Worm (Caenorhabditis elegans) whole organism, young adult: ENCODE results near the gene tcer-1.

Source experiments
- F10E7.11 ChIP-seq: sonication (generic microtip); optimal IDR thresholded peaks from 2 replicates; lab custom pipeline; 2017; ENCODE audit warnings: mild to moderate bottlenecking, missing genetic modification characterization, moderate library complexity, missing compliant biosample characterization
- F23B12.7 ChIP-seq: sonication (generic microtip); optimal IDR thresholded peaks from 2 replicates; lab custom pipeline; 2017; ENCODE audit warnings: missing genetic modification characterization, mild to moderate bottlenecking, missing compliant biosample characterization, antibody characterized with exemption, moderate library complexity; ENCODE audit not compliant: insufficient read depth
- F37B4.10 ChIP-seq: fragments of 200-800 bp; sonication (Bioruptor generic); IDR thresholded peaks from 2 replicates; pipeline ENCODE4 v1.3.6; 2022; ENCODE audit warnings: missing genetic modification characterization, missing compliant biosample characterization
- F49E8.2 ChIP-seq: sonication (generic microtip); optimal IDR thresholded peaks from 3 replicates; lab custom pipeline; 2017; ENCODE audit warnings: missing genetic modification characterization, mild to moderate bottlenecking, missing compliant biosample characterization, antibody characterized with exemption, moderate library complexity; ENCODE audit not compliant: insufficient read depth
- F52B5.7 ChIP-seq: sonication (generic microtip); optimal IDR thresholded peaks from 2 replicates; lab custom pipeline; 2016; ENCODE audit warnings: mild to moderate bottlenecking, missing genetic modification characterization, missing compliant biosample characterization
- K11D2.4 ChIP-seq: fragments of 200-800 bp; sonication (Bioruptor generic); IDR thresholded peaks from 2 replicates; pipeline ENCODE4 v1.3.6; 2022; ENCODE audit warnings: missing genetic modification reagents, missing genetic modification characterization, missing compliant biosample characterization
- T07F8.4 ChIP-seq: sonication (generic microtip); optimal IDR thresholded peaks from 2 replicates; lab custom pipeline; 2016; ENCODE audit warnings: mild to moderate bottlenecking, missing genetic modification characterization, moderate library complexity, missing compliant biosample characterization
- T26A5.8 ChIP-seq: sonication (generic microtip); optimal IDR thresholded peaks from 2 replicates; lab custom pipeline; 2016; ENCODE audit warnings: missing genetic modification characterization, missing compliant biosample characterization
- Y56A3A.18 ChIP-seq: fragments of 200-800 bp; sonication (Bioruptor generic); IDR thresholded peaks from 2 replicates; pipeline ENCODE4 v1.3.6; 2022; ENCODE audit warnings: missing genetic modification reagents, missing genetic modification characterization, missing compliant biosample characterization
- Y79H2A.3 ChIP-seq: fragments of 200-800 bp; sonication (Bioruptor generic); conservative IDR thresholded peaks from 2 replicates; pipeline ENCODE4 v1.3.6; 2022; ENCODE audit warnings: missing genetic modification reagents, missing genetic modification characterization, missing compliant biosample characterization
- Y95B8A.8 ChIP-seq: fragments of 200-800 bp; sonication (Bioruptor generic); IDR thresholded peaks from 2 replicates; pipeline ENCODE4 v1.3.6; 2022; ENCODE audit warnings: missing genetic modification reagents, missing genetic modification characterization, missing compliant biosample characterization
- akir-1 ChIP-seq: fragments of 200-800 bp; sonication (Bioruptor generic); optimal IDR thresholded peaks from 2 replicates; lab custom pipeline; 2018; ENCODE audit warnings: mild to moderate bottlenecking, missing genetic modification characterization, moderate library complexity, missing compliant biosample characterization
- athp-1 ChIP-seq: sonication (generic microtip); optimal IDR thresholded peaks from 2 replicates; lab custom pipeline; 2017; ENCODE audit warnings: mild to moderate bottlenecking, missing genetic modification characterization, missing compliant biosample characterization
- attf-3 ChIP-seq: fragments of 200-800 bp; sonication (Bioruptor generic); conservative IDR thresholded peaks from 2 replicates; pipeline ENCODE4 v1.3.6; 2022; ENCODE audit warnings: missing genetic modification reagents, missing genetic modification characterization, missing compliant biosample characterization
- attf-6 ChIP-seq: fragments of 200-800 bp; sonication (Bioruptor generic); IDR thresholded peaks from 2 replicates; pipeline ENCODE4 v1.3.6; 2022; ENCODE audit warnings: missing genetic modification reagents, missing genetic modification characterization, missing compliant biosample characterization
- bed-1 ChIP-seq: fragments of 200-800 bp; sonication (Bioruptor generic); IDR thresholded peaks from 2 replicates; pipeline ENCODE4 v1.3.6; 2022; ENCODE audit warnings: missing genetic modification reagents, missing genetic modification characterization, missing compliant biosample characterization
- ceh-27 ChIP-seq: fragments of 200-800 bp; sonication (Bioruptor generic); optimal IDR thresholded peaks from 2 replicates; lab custom pipeline; 2018; ENCODE audit warnings: mild to moderate bottlenecking, missing genetic modification characterization, moderate library complexity, missing compliant biosample characterization
- ceh-58 ChIP-seq: fragments of 200-800 bp; sonication (Bioruptor generic); IDR thresholded peaks from 2 replicates; pipeline ENCODE4 v1.3.6; 2022; ENCODE audit warnings: missing genetic modification characterization, missing compliant biosample characterization
- ceh-79 ChIP-seq: sonication (generic microtip); optimal IDR thresholded peaks from 2 replicates; lab custom pipeline; 2017; ENCODE audit warnings: mild to moderate bottlenecking, missing genetic modification characterization, missing compliant biosample characterization
- dox-1 ChIP-seq: fragments of 200-800 bp; sonication (Bioruptor generic); IDR thresholded peaks from 2 replicates; pipeline ENCODE4 v1.3.6; 2022; ENCODE audit warnings: missing genetic modification reagents, missing genetic modification characterization, missing compliant biosample characterization
- dpff-1 ChIP-seq: sonication (generic microtip); optimal IDR thresholded peaks from 2 replicates; lab custom pipeline; 2017; ENCODE audit warnings: mild to moderate bottlenecking, missing genetic modification characterization, missing compliant biosample characterization
- egrh-3 ChIP-seq: fragments of 200-800 bp; sonication (Bioruptor generic); IDR thresholded peaks from 2 replicates; pipeline ENCODE4 v1.3.6; 2022; ENCODE audit warnings: missing genetic modification reagents, missing genetic modification characterization, missing compliant biosample characterization
- ets-4 ChIP-seq: fragments of 200-800 bp; sonication (Bioruptor generic); optimal IDR thresholded peaks from 2 replicates; lab custom pipeline; 2018; ENCODE audit warnings: mild to moderate bottlenecking, missing genetic modification characterization, missing compliant biosample characterization
- fkh-3 ChIP-seq: sonication (generic microtip); optimal IDR thresholded peaks from 2 replicates; lab custom pipeline; 2016; ENCODE audit warnings: mild to moderate bottlenecking, missing genetic modification characterization, missing compliant biosample characterization
- gei-17 ChIP-seq: fragments of 200-800 bp; sonication (Bioruptor generic); optimal IDR thresholded peaks from 2 replicates; lab custom pipeline; 2018; ENCODE audit warnings: mild to moderate bottlenecking, missing genetic modification characterization, missing compliant biosample characterization
- hlh-12 ChIP-seq: sonication (generic microtip); optimal IDR thresholded peaks from 2 replicates; lab custom pipeline; 2016; ENCODE audit warnings: missing genetic modification characterization, missing compliant biosample characterization
- hrde-1 ChIP-seq: sonication (generic microtip); optimal IDR thresholded peaks from 2 replicates; lab custom pipeline; 2016; ENCODE audit warnings: missing genetic modification characterization, mild to moderate bottlenecking, missing compliant biosample characterization, moderate library complexity, missing genotype, missing genetic modification reagents, borderline replicate concordance
- let-526 ChIP-seq: fragments of 200-800 bp; sonication (Bioruptor generic); IDR thresholded peaks from 2 replicates; pipeline ENCODE4 v1.3.6; 2022; ENCODE audit warnings: missing genetic modification reagents, missing genetic modification characterization, missing compliant biosample characterization
- lin-40 ChIP-seq: sonication (generic microtip); optimal IDR thresholded peaks from 2 replicates; lab custom pipeline; 2016; ENCODE audit warnings: missing genetic modification characterization, mild to moderate bottlenecking, missing compliant biosample characterization, missing genotype, missing genetic modification reagents
- lin-54 ChIP-seq: fragments of 200-800 bp; sonication (Bioruptor generic); optimal IDR thresholded peaks from 2 replicates; lab custom pipeline; 2018; ENCODE audit warnings: mild to moderate bottlenecking, missing genetic modification characterization, missing compliant biosample characterization
- lsl-1 ChIP-seq: fragments of 200-800 bp; sonication (Bioruptor generic); optimal IDR thresholded peaks from 2 replicates; lab custom pipeline; 2018; ENCODE audit warnings: mild to moderate bottlenecking, missing genetic modification characterization, moderate library complexity, missing compliant biosample characterization
- lsy-27 ChIP-seq: sonication (generic microtip); optimal IDR thresholded peaks from 2 replicates; lab custom pipeline; 2017; ENCODE audit warnings: missing genetic modification characterization, mild to moderate bottlenecking, missing compliant biosample characterization, antibody characterized with exemption, missing genotype, borderline replicate concordance; ENCODE audit not compliant: insufficient read depth
- madf-8 ChIP-seq: fragments of 200-800 bp; sonication (Bioruptor generic); conservative IDR thresholded peaks from 2 replicates; pipeline ENCODE4 v1.3.6; 2022; ENCODE audit warnings: missing genetic modification reagents, missing genetic modification characterization, missing compliant biosample characterization
- mes-4 ChIP-seq: sonication (generic microtip); optimal IDR thresholded peaks from 2 replicates; lab custom pipeline; 2016; ENCODE audit warnings: missing genotype, missing genetic modification characterization, missing compliant biosample characterization
- nhr-179 ChIP-seq: sonication (generic microtip); optimal IDR thresholded peaks from 2 replicates; lab custom pipeline; 2016; ENCODE audit warnings: mild to moderate bottlenecking, missing genetic modification characterization, missing compliant biosample characterization
- nhr-90 ChIP-seq: sonication (generic microtip); optimal IDR thresholded peaks from 2 replicates; lab custom pipeline; 2016; ENCODE audit warnings: missing genotype, mild to moderate bottlenecking, missing genetic modification characterization, missing compliant biosample characterization
- pbrm-1 ChIP-seq: fragments of 200-800 bp; sonication (Bioruptor generic); IDR thresholded peaks from 2 replicates; pipeline ENCODE4 v1.3.6; 2022; ENCODE audit warnings: missing genetic modification reagents, missing genetic modification characterization, missing compliant biosample characterization
- pha-4 ChIP-seq: fragments of 150-350 bp; sonication (generic microtip); optimal IDR thresholded peaks from 2 replicates; lab custom pipeline; 2014; ENCODE audit warnings: missing biosample characterization, missing genetic modification reagents, missing genetic modification characterization
- rec-8 ChIP-seq, 2 experiments: sonication (generic microtip); optimal IDR thresholded peaks; 2 replicates each; lab custom pipeline; 2016; ENCODE audit warnings: mild to moderate bottlenecking in 2 of 2, missing genetic modification characterization in 2 of 2, missing genetic modification reagents in 2 of 2, missing genotype in 2 of 2, missing biosample characterization in 1 of 2, missing compliant biosample characterization in 1 of 2, moderate library complexity in 1 of 2
- snpc-3.4 ChIP-seq: sonication (generic microtip); optimal IDR thresholded peaks from 2 replicates; lab custom pipeline; 2017; ENCODE audit warnings: missing genetic modification characterization, mild to moderate bottlenecking, missing compliant biosample characterization, antibody characterized with exemption, moderate library complexity, missing genotype, missing genetic modification reagents
- somi-1 ChIP-seq: fragments of 200-800 bp; sonication (Bioruptor generic); optimal IDR thresholded peaks from 2 replicates; lab custom pipeline; 2018; ENCODE audit warnings: mild to moderate bottlenecking, missing genetic modification characterization, missing compliant biosample characterization
- tbp1 ChIP-seq: fragments of 200-800 bp; sonication (Bioruptor generic); optimal IDR thresholded peaks from 2 replicates; lab custom pipeline; 2018; ENCODE audit warnings: mild to moderate bottlenecking, missing genetic modification characterization, missing compliant biosample characterization
- zim-3 ChIP-seq: sonication (generic microtip); optimal IDR thresholded peaks from 2 replicates; lab custom pipeline; 2017; ENCODE audit warnings: mild to moderate bottlenecking, missing genetic modification characterization, moderate library complexity, missing compliant biosample characterization
- ztf-18 ChIP-seq: sonication (generic microtip); optimal IDR thresholded peaks from 2 replicates; lab custom pipeline; 2016; ENCODE audit warnings: missing genotype, mild to moderate bottlenecking, missing genetic modification characterization, missing compliant biosample characterization
- ztf-22 ChIP-seq: fragments of 200-800 bp; sonication (Bioruptor generic); optimal IDR thresholded peaks from 2 replicates; lab custom pipeline; 2018; ENCODE audit warnings: mild to moderate bottlenecking, missing genetic modification characterization, moderate library complexity, missing compliant biosample characterization
- ztf-26 ChIP-seq: sonication (generic microtip); optimal IDR thresholded peaks from 2 replicates; lab custom pipeline; 2017; ENCODE audit warnings: missing genetic modification characterization, missing compliant biosample characterization
- ztf-3 ChIP-seq: fragments of 200-800 bp; sonication (Bioruptor generic); optimal IDR thresholded peaks from 2 replicates; lab custom pipeline; 2018; ENCODE audit warnings: mild to moderate bottlenecking, missing genetic modification characterization, missing compliant biosample characterization

tcer-1 gene

DNA sequence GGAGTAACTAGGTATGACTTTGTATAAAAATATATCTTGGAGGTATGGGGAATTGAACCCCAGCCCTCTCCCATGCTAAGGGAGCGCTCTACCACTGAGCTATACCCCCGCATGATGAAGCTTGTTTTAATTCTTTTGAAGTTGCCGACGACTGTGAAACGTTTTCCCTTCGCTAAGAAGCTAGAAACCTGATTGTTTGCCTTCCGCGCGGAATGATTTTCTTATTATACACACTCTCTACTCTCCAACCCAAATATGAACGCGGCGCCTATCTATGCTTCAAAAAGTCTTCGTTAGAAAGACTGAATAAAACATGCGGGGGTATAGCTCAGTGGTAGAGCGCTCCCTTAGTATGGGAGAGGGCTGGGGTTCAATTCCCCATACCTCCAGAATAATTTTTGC, 46.9 kb downstream of the tcer-1 start:
- TF ChIP-seq fkh-3 (tag; lab: Kevin White, UChicago) (no peak), F52B5.7 (no peak), F10E7.11 (tag; lab: Kevin White, UChicago) (no peak), rec-8 (tag; optimal IDR thresholded peaks at IDR 0.05; lab: Kevin White, UChicago) (peak; percentile 38 to 74), F23B12.7 (tag; lab: Kevin White, UChicago) (peak; percentile 16), somi-1 (GFP tag; lab: Kevin White, UChicago) (no peak), nhr-179 (tag; lab: Kevin White, UChicago) (no peak), ets-4 (no peak), ceh-79 (tag; lab: Kevin White, UChicago) (no peak), pbrm-1 (no peak), egrh-3 (GFP tag; lab: Robert Waterston, UW) (peak; percentile 49; the same call in 1 of the 2 replicates), dox-1 (GFP tag; lab: Robert Waterston, UW) (0 out of 2 replicates have a peak, but pooled peaks have one; percentile 55), ztf-3 (GFP tag; lab: Kevin White, UChicago) (no peak), ceh-27 (peak; percentile 28), let-526 (GFP tag; lab: Robert Waterston, UW) (0 out of 2 replicates have a peak, but pooled peaks have one; percentile 26), K11D2.4 (GFP tag; lab: Robert Waterston, UW) (peak; percentile 48; the same call in 1 of the 2 replicates), mes-4 (tag; lab: Kevin White, UChicago) (peak; percentile 62), attf-6 (no peak), nhr-90 (tag; lab: Kevin White, UChicago) (peak; percentile 47), F49E8.2 (tag; lab: Kevin White, UChicago) (peak; percentile 26), pha-4 (no peak), tbp1 (peak; percentile 89), ceh-58 (GFP tag; lab: Robert Waterston, UW) (0 out of 2 replicates have a peak, but pooled peaks have one; percentile 48), Y95B8A.8 (GFP tag; lab: Robert Waterston, UW) (no peak), madf-8 (0 out of 2 replicates have a peak, but pooled peaks have one; percentile 9), hrde-1 (tag; lab: Kevin White, UChicago) (peak; percentile 34), zim-3 (tag; lab: Kevin White, UChicago) (no peak), akir-1 (GFP tag; lab: Kevin White, UChicago) (no peak), gei-17 (no peak), lin-40 (tag; lab: Kevin White, UChicago) (peak; percentile 12), T26A5.8 (tag; lab: Kevin White, UChicago) (no peak), hlh-12 (tag; lab: Kevin White, UChicago) (no peak), ztf-22 (GFP tag; lab: Kevin White, UChicago) (no peak), T07F8.4 (no peak), dpff-1 (tag; lab: Kevin White, UChicago) (no peak), F37B4.10 (GFP tag; lab: Robert Waterston, UW) (no peak), athp-1 (tag; lab: Kevin White, UChicago) (no peak), bed-1 (GFP tag; lab: Robert Waterston, UW) (no peak), ztf-26 (tag; lab: Kevin White, UChicago) (no peak), ztf-18 (peak; percentile 51), attf-3 (GFP tag; lab: Robert Waterston, UW) (no peak), lsy-27 (tag; lab: Kevin White, UChicago) (no peak), Y79H2A.3 (GFP tag; lab: Robert Waterston, UW) (peak; percentile 76; the same call in 1 of the 2 replicates), lsl-1 (GFP tag; lab: Kevin White, UChicago) (peak; percentile 27), snpc-3.4 (tag; lab: Kevin White, UChicago) (no peak), Y56A3A.18 (GFP tag; lab: Robert Waterston, UW) (no peak), lin-54 (GFP tag; lab: Kevin White, UChicago) (no peak)
